Fruit fly (Drosophila melanogaster) whole organism, embryonic: ENCODE results near the gene BCL7-like.

ENCODE experiments used
- B-H1 ChIP-seq: fragments of 200-800 bp; sonication (Bioruptor generic); IDR thresholded peaks from 3 replicates; pipeline ENCODE4 v1.3.6; 2022; ENCODE audit warnings: missing biosample characterization, missing genetic modification characterization
- CG10147 ChIP-seq: fragments of 200-800 bp; sonication (Bioruptor generic); optimal IDR thresholded peaks from 2 replicates; lab custom pipeline; 2019; ENCODE audit warnings: missing biosample characterization, mild to moderate bottlenecking, missing genetic modification characterization, moderate library complexity
- CG10431 ChIP-seq: fragments of 200-800 bp; sonication (Bioruptor generic); optimal IDR thresholded peaks from 3 replicates; lab custom pipeline; 2018; ENCODE audit warnings: missing biosample characterization, mild to moderate bottlenecking, missing genetic modification characterization
- CG11560 ChIP-seq: fragments of 200-800 bp; sonication (Bioruptor generic); IDR thresholded peaks from 3 replicates; pipeline ENCODE4 v1.3.6; 2022; ENCODE audit warnings: missing biosample characterization, missing genetic modification characterization
- CG12071 ChIP-seq: fragments of 200-800 bp; sonication (Bioruptor generic); optimal IDR thresholded peaks from 3 replicates; lab custom pipeline; 2018; ENCODE audit warnings: missing biosample characterization, mild to moderate bottlenecking, missing genetic modification characterization
- CG1233 ChIP-seq: fragments of 200-800 bp; sonication (Bioruptor generic); optimal IDR thresholded peaks from 4 replicates; lab custom pipeline; 2018; ENCODE audit warnings: missing biosample characterization, mild to moderate bottlenecking, missing genetic modification characterization
- CG13894 ChIP-seq: fragments of 200-800 bp; sonication (Bioruptor generic); optimal IDR thresholded peaks from 3 replicates; lab custom pipeline; 2018; ENCODE audit warnings: missing biosample characterization, mild to moderate bottlenecking, missing genetic modification characterization, moderate library complexity
- CG1529 ChIP-seq: fragments of 200-800 bp; sonication (Bioruptor generic); optimal IDR thresholded peaks from 3 replicates; lab custom pipeline; 2018; ENCODE audit warnings: missing biosample characterization, missing genetic modification characterization
- CG15696 ChIP-seq: fragments of 200-800 bp; sonication (Bioruptor generic); optimal IDR thresholded peaks from 2 replicates; lab custom pipeline; 2019; ENCODE audit warnings: missing biosample characterization, mild to moderate bottlenecking, missing genetic modification characterization, moderate library complexity
- CG31224 ChIP-seq: fragments of 200-800 bp; sonication (Bioruptor generic); IDR thresholded peaks from 2 replicates; pipeline ENCODE4 v1.3.6; 2022; ENCODE audit warnings: missing biosample characterization, missing genetic modification characterization
- CG31388 ChIP-seq: fragments of 200-800 bp; sonication (Bioruptor generic); optimal IDR thresholded peaks from 2 replicates; lab custom pipeline; 2016; ENCODE audit warnings: missing biosample characterization, missing genetic modification characterization
- CG3407 ChIP-seq: fragments of 200-800 bp; sonication (Bioruptor generic); optimal IDR thresholded peaks from 2 replicates; lab custom pipeline; 2018; ENCODE audit warnings: missing biosample characterization, mild to moderate bottlenecking, missing genetic modification characterization
- CG4707 ChIP-seq: fragments of 200-800 bp; sonication (Bioruptor generic); optimal IDR thresholded peaks from 2 replicates; lab custom pipeline; 2018; ENCODE audit warnings: missing biosample characterization, mild to moderate bottlenecking, missing genetic modification characterization, moderate library complexity
- CG4820 ChIP-seq: fragments of 200-800 bp; sonication (Bioruptor generic); optimal IDR thresholded peaks from 3 replicates; lab custom pipeline; 2016; ENCODE audit warnings: missing biosample characterization, missing genetic modification characterization
- CG7963 ChIP-seq: fragments of 200-800 bp; sonication (Bioruptor generic); IDR thresholded peaks from 3 replicates; pipeline ENCODE4 v1.3.6; 2022; ENCODE audit warnings: missing biosample characterization, missing genetic modification characterization; ENCODE audit not compliant: partially characterized antibody
- CG7987 ChIP-seq: fragments of 200-800 bp; sonication (Bioruptor generic); optimal IDR thresholded peaks from 2 replicates; lab custom pipeline; 2018; ENCODE audit warnings: missing biosample characterization, mild to moderate bottlenecking, missing genetic modification characterization, moderate library complexity
- Deaf1 ChIP-seq: fragments of 200-800 bp; optimal IDR thresholded peaks from 3 replicates; lab custom pipeline; 2019; ENCODE audit warnings: missing biosample characterization, mild to moderate bottlenecking, missing genetic modification characterization, moderate library complexity
- E2f1 ChIP-seq: fragments of 200-800 bp; sonication (Bioruptor generic); IDR thresholded peaks from 2 replicates; pipeline ENCODE4 v1.3.6; 2022; ENCODE audit warnings: missing biosample characterization, missing genetic modification characterization
- Elba2 ChIP-seq: fragments of 200-800 bp; sonication (Bioruptor generic); optimal IDR thresholded peaks from 3 replicates; lab custom pipeline; 2016; ENCODE audit warnings: missing biosample characterization, missing genetic modification characterization
- Fer2 ChIP-seq: fragments of 200-800 bp; sonication (Bioruptor generic); optimal IDR thresholded peaks from 2 replicates; lab custom pipeline; 2018; ENCODE audit warnings: missing biosample characterization, mild to moderate bottlenecking, missing genetic modification characterization, moderate library complexity
- HLH4C ChIP-seq: fragments of 200-800 bp; sonication (Bioruptor generic); IDR thresholded peaks from 3 replicates; pipeline ENCODE4 v1.3.6; 2022; ENCODE audit warnings: missing biosample characterization, missing genetic modification characterization; ENCODE audit not compliant: partially characterized antibody
- Jarid2 ChIP-seq: fragments of 200-800 bp; sonication (Bioruptor generic); optimal IDR thresholded peaks from 3 replicates; lab custom pipeline; 2017; ENCODE audit warnings: mild to moderate bottlenecking, missing biosample characterization, missing genetic modification reagents, missing genetic modification characterization
- MTF-1 ChIP-seq: fragments of 200-800 bp; sonication (Bioruptor generic); optimal IDR thresholded peaks from 2 replicates; lab custom pipeline; 2018; ENCODE audit warnings: missing biosample characterization, mild to moderate bottlenecking, missing genetic modification characterization, borderline replicate concordance
- NfI ChIP-seq: fragments of 200-800 bp; sonication (Bioruptor generic); optimal IDR thresholded peaks from 3 replicates; lab custom pipeline; 2018; ENCODE audit warnings: missing biosample characterization, mild to moderate bottlenecking, missing genetic modification characterization, moderate library complexity
- PHDP ChIP-seq: fragments of 200-800 bp; sonication (Bioruptor generic); optimal IDR thresholded peaks from 3 replicates; lab custom pipeline; 2018; ENCODE audit warnings: missing biosample characterization, mild to moderate bottlenecking, missing genetic modification characterization, moderate library complexity
- Ptx1 ChIP-seq: fragments of 200-800 bp; sonication (Bioruptor generic); IDR thresholded peaks from 2 replicates; pipeline ENCODE4 v1.3.6; 2022; ENCODE audit warnings: missing biosample characterization, missing genetic modification characterization
- TFAM ChIP-seq: fragments of 200-800 bp; sonication (Bioruptor generic); optimal IDR thresholded peaks from 2 replicates; lab custom pipeline; 2017; ENCODE audit warnings: missing biosample characterization, missing genetic modification characterization, inconsistent platforms
- abd-A ChIP-seq: fragments of 200-800 bp; sonication (Bioruptor generic); optimal IDR thresholded peaks from 3 replicates; lab custom pipeline; 2019; ENCODE audit warnings: missing biosample characterization, mild to moderate bottlenecking, missing genetic modification characterization, moderate library complexity
- ac ChIP-seq: fragments of 200-800 bp; sonication (Bioruptor generic); optimal IDR thresholded peaks from 3 replicates; lab custom pipeline; 2017; ENCODE audit warnings: missing biosample characterization, mild to moderate bottlenecking, missing genetic modification characterization
- crp ChIP-seq, 2 experiments: fragments of 200-800 bp; sonication (Bioruptor generic); optimal IDR thresholded peaks; 2 replicates in 1 of 2; 3 replicates in 1 of 2; lab custom pipeline; 2017; ENCODE audit warnings: missing biosample characterization in 2 of 2, missing genetic modification characterization in 2 of 2, mild to moderate bottlenecking in 1 of 2, moderate library complexity in 1 of 2
- dmrt99B ChIP-seq: fragments of 200-800 bp; sonication (Bioruptor generic); optimal IDR thresholded peaks from 2 replicates; lab custom pipeline; 2018; ENCODE audit warnings: missing biosample characterization, mild to moderate bottlenecking, missing genetic modification characterization, moderate library complexity
- emc ChIP-seq: fragments of 200-800 bp; sonication (Bioruptor generic); optimal IDR thresholded peaks from 2 replicates; lab custom pipeline; 2016; ENCODE audit warnings: missing biosample characterization, missing genetic modification characterization
- fd3F ChIP-seq: fragments of 200-800 bp; sonication (Bioruptor generic); optimal IDR thresholded peaks from 2 replicates; lab custom pipeline; 2018; ENCODE audit warnings: missing biosample characterization, mild to moderate bottlenecking, missing genetic modification characterization, moderate library complexity
- gce ChIP-seq: fragments of 200-800 bp; sonication (Bioruptor generic); IDR thresholded peaks from 3 replicates; pipeline ENCODE4 v1.3.6; 2022; ENCODE audit warnings: missing biosample characterization, missing genetic modification characterization
- hkb ChIP-seq, 2 experiments: fragments of 200-800 bp in 1 of 2; fragments of >200 bp in 1 of 2; sonication (Bioruptor generic) in 1 of 2; IDR thresholded peaks in 1 of 2; optimal IDR thresholded peaks in 1 of 2; 2 replicates each; pipeline versions ENCODE4 v1.3.6 to Lab custom; 2017 to 2022; ENCODE audit warnings: missing biosample characterization in 1 of 2, missing genetic modification characterization in 1 of 2
- pfk ChIP-seq: fragments of 200-800 bp; sonication (Bioruptor generic); optimal IDR thresholded peaks from 2 replicates; lab custom pipeline; 2018; ENCODE audit warnings: missing biosample characterization, mild to moderate bottlenecking, missing genetic modification characterization, moderate library complexity
- pita ChIP-seq: fragments of 200-800 bp; sonication (Bioruptor generic); optimal IDR thresholded peaks from 2 replicates; lab custom pipeline; 2017; ENCODE audit warnings: missing biosample characterization, mild to moderate bottlenecking, missing genetic modification characterization
- pzg ChIP-seq: fragments of 200-800 bp; sonication (Bioruptor generic); optimal IDR thresholded peaks from 3 replicates; lab custom pipeline; 2018; ENCODE audit warnings: missing biosample characterization, mild to moderate bottlenecking, missing genetic modification characterization, moderate library complexity
- shn ChIP-seq: fragments of 200-800 bp; sonication (Bioruptor generic); optimal IDR thresholded peaks from 3 replicates; lab custom pipeline; 2016; ENCODE audit warnings: missing biosample characterization, missing genetic modification characterization
- slbo ChIP-seq: fragments of 200-800 bp; sonication (Bioruptor generic); IDR thresholded peaks from 2 replicates; pipeline ENCODE4 v1.3.6; 2022; ENCODE audit warnings: missing biosample characterization, missing genetic modification characterization
- stwl ChIP-seq: fragments of 200-800 bp; sonication (Bioruptor generic); optimal IDR thresholded peaks from 3 replicates; lab custom pipeline; 2018; ENCODE audit warnings: missing biosample characterization, mild to moderate bottlenecking, missing genetic modification characterization, moderate library complexity
- tgo ChIP-seq: fragments of 200-800 bp; sonication (Bioruptor generic); IDR thresholded peaks from 3 replicates; pipeline ENCODE4 v1.3.6; 2022; ENCODE audit warnings: missing biosample characterization, missing genetic modification characterization
- trem ChIP-seq: fragments of 200-800 bp; optimal IDR thresholded peaks from 3 replicates; lab custom pipeline; 2019; ENCODE audit warnings: missing biosample characterization, mild to moderate bottlenecking, missing genetic modification characterization, moderate library complexity
- tup ChIP-seq: fragments of 200-800 bp; sonication (Bioruptor generic); optimal IDR thresholded peaks from 2 replicates; lab custom pipeline; 2016; ENCODE audit warnings: missing biosample characterization, mild to moderate bottlenecking, missing genetic modification characterization, moderate library complexity
- twi ChIP-seq: fragments of 200-800 bp; optimal IDR thresholded peaks from 2 replicates; lab custom pipeline; 2019; ENCODE audit warnings: missing biosample characterization, mild to moderate bottlenecking, missing genetic modification characterization, moderate library complexity
- vvl ChIP-seq: fragments of 200-800 bp; sonication (Bioruptor generic); IDR thresholded peaks from 2 replicates; pipeline ENCODE4 v1.3.6; 2022; ENCODE audit warnings: missing biosample characterization, missing genetic modification characterization
- zen ChIP-seq: fragments of 200-800 bp; sonication (Bioruptor generic); optimal IDR thresholded peaks from 3 replicates; lab custom pipeline; 2018; ENCODE audit warnings: missing biosample characterization, mild to moderate bottlenecking, missing genetic modification characterization, moderate library complexity
- zen2 ChIP-seq: fragments of 200-800 bp; sonication (Bioruptor generic); IDR thresholded peaks from 3 replicates; pipeline ENCODE4 v1.3.6; 2022; ENCODE audit warnings: missing biosample characterization, missing genetic modification characterization; ENCODE audit not compliant: partially characterized antibody

BCL7-like gene

dm6 chrX:9355996-9356708 is at the start of gene BCL7-like, which contains the start of gene Zdhhc8 (continued):
- TF ChIP-seq pzg (GFP tag; lab: Kevin White, UChicago) (peak; percentile 88), abd-A (tag; lab: Kevin White, UChicago) (no peak), CG4707 (no peak), CG7963 (GFP tag; lab: Robert Waterston, UW) (peak; percentile 98), slbo (peak; percentile 64), NfI (GFP tag; lab: Kevin White, UChicago) (no peak), E2f1 (GFP tag; lab: Robert Waterston, UW) (no peak), pita (GFP tag; lab: Kevin White, UChicago) (no peak), CG1529 (no peak), crp (GFP tag; optimal IDR thresholded peaks at IDR 0.05; lab: Kevin White, UChicago) (peak in 1 of 2 experiments; percentile 29), twi (no peak), CG31224 (GFP tag; lab: Robert Waterston, UW) (no peak), vvl (GFP tag; lab: Robert Waterston, UW) (no peak), zen2 (GFP tag; lab: Robert Waterston, UW) (peak; percentile 93), gce (no peak), Elba2 (GFP tag; lab: Kevin White, UChicago) (no peak), TFAM (GFP tag; lab: Kevin White, UChicago) (no peak), dmrt99B (tag; lab: Kevin White, UChicago) (no peak), Jarid2 (GFP tag; lab: Kevin White, UChicago) (peak; percentile 59), CG10147 (no peak), trem (tag; lab: Kevin White, UChicago) (peak; percentile 64), zen (peak; percentile 5), CG31388 (no peak), hkb (optimal IDR thresholded peaks at IDR 0.05; lab: Kevin White, UChicago) (no peak), hkb (GFP tag; IDR thresholded peaks at IDR 0.05; lab: Robert Waterston, UW) (no peak), tgo (GFP tag; lab: Robert Waterston, UW) (no peak), shn (GFP tag; lab: Kevin White, UChicago) (peak; percentile 41), HLH4C (GFP tag; lab: Robert Waterston, UW) (peak; percentile 99), B-H1 (GFP tag; lab: Robert Waterston, UW) (no peak), MTF-1 (no peak), Fer2 (tag; lab: Kevin White, UChicago) (no peak), CG3407 (GFP tag; lab: Kevin White, UChicago) (no peak), CG4820 (peak; percentile 29), CG15696 (tag; lab: Kevin White, UChicago) (no peak), CG10431 (GFP tag; lab: Kevin White, UChicago) (no peak), CG1233 (GFP tag; lab: Kevin White, UChicago) (no peak)
- TF ChIP-seq, all 482 proteins: peak for 187

- no peak for TF ChIP-seq CG12071 (GFP tag; lab: Kevin White, UChicago)
- TF ChIP-seq Deaf1 = peak; percentile 66
- peak; percentile 43 for TF ChIP-seq Ptx1 (GFP tag; lab: Robert Waterston, UW)
- TF ChIP-seq tup (GFP tag; lab: Kevin White, UChicago) = no peak
- TF ChIP-seq CG11560 (tag; lab: Robert Waterston, UW) = no peak
- TF ChIP-seq emc = no peak
- no peak for TF ChIP-seq fd3F (GFP tag; lab: Kevin White, UChicago)
- peak; percentile 75 for TF ChIP-seq CG13894 (tag; lab: Kevin White, UChicago)
- TF ChIP-seq B-H1 (GFP tag; lab: Robert Waterston, UW) = no peak
- TF ChIP-seq ac = no peak
- no peak for TF ChIP-seq CG7987 (GFP tag; lab: Kevin White, UChicago)
- no peak for TF ChIP-seq PHDP (tag; lab: Kevin White, UChicago)
- peak; percentile 78 for TF ChIP-seq pfk (GFP tag; lab: Kevin White, UChicago)
- no peak for TF ChIP-seq stwl (tag; lab: Kevin White, UChicago)
Observed at dm6 chrX:9309959-9310658, 46.3 kb upstream of the BCL7-like start.
